Worm (Caenorhabditis elegans) whole organism, early embryonic: Measurements from ENCODE around the gene F33C8.4.

Source experiments
- B0310.2 ChIP-seq: sonication (generic microtip); optimal IDR thresholded peaks from 2 replicates; lab custom pipeline; 2016; ENCODE audit warnings: mild to moderate bottlenecking, missing genetic modification characterization, missing compliant biosample characterization
- F13C5.2 ChIP-seq: sonication (generic microtip); optimal IDR thresholded peaks from 2 replicates; lab custom pipeline; 2017; ENCODE audit warnings: mild to moderate bottlenecking, missing genetic modification characterization, inconsistent platforms, missing compliant biosample characterization
- aly-1 ChIP-seq: sonication (generic microtip); optimal IDR thresholded peaks from 2 replicates; lab custom pipeline; 2016; ENCODE audit warnings: missing genetic modification characterization, missing compliant biosample characterization
- ama-1 ChIP-seq: fragments of 150-350 bp; optimal IDR thresholded peaks from 2 replicates; lab custom pipeline; 2014
- ceh-13 ChIP-seq: fragments of 200-800 bp; sonication (Bioruptor generic); optimal IDR thresholded peaks from 2 replicates; lab custom pipeline; 2018; ENCODE audit warnings: mild to moderate bottlenecking, missing genetic modification characterization, missing compliant biosample characterization
- ceh-36 ChIP-seq: sonication (generic microtip); optimal IDR thresholded peaks from 2 replicates; lab custom pipeline; 2016; ENCODE audit warnings: missing genetic modification characterization, inconsistent platforms, missing compliant biosample characterization
- ets-7 ChIP-seq: sonication (generic microtip); optimal IDR thresholded peaks from 2 replicates; lab custom pipeline; 2016; ENCODE audit warnings: missing genotype, missing genetic modification characterization, missing compliant biosample characterization
- flt-1 ChIP-seq: fragments of 200-800 bp; sonication (Bioruptor generic); IDR thresholded peaks from 2 replicates; pipeline ENCODE4 v1.3.6; 2022; ENCODE audit warnings: missing genetic modification characterization, missing compliant biosample characterization
- hmbx-1 ChIP-seq: sonication (generic microtip); optimal IDR thresholded peaks from 2 replicates; lab custom pipeline; 2016; ENCODE audit warnings: mild to moderate bottlenecking, missing genetic modification characterization, missing compliant biosample characterization
- hmg-4 ChIP-seq: fragments of 200-800 bp; sonication (Bioruptor generic); optimal IDR thresholded peaks from 2 replicates; lab custom pipeline; 2018; ENCODE audit warnings: mild to moderate bottlenecking, missing genetic modification characterization, missing compliant biosample characterization
- hnd-1 ChIP-seq: sonication (generic microtip); optimal IDR thresholded peaks from 2 replicates; lab custom pipeline; 2016; ENCODE audit warnings: missing genetic modification characterization, missing compliant biosample characterization
- pes-1 ChIP-seq: fragments of 200-800 bp; sonication (Bioruptor generic); IDR thresholded peaks from 2 replicates; pipeline ENCODE4 v1.3.6; 2022; ENCODE audit warnings: missing genetic modification reagents, missing genetic modification characterization, missing compliant biosample characterization
- scrt-1 ChIP-seq: fragments of 200-800 bp; sonication (Bioruptor generic); IDR thresholded peaks from 2 replicates; pipeline ENCODE4 v1.3.6; 2022; ENCODE audit warnings: missing genetic modification characterization, missing compliant biosample characterization
- sea-1 ChIP-seq: fragments of 200-800 bp; sonication (Bioruptor generic); conservative IDR thresholded peaks from 2 replicates; pipeline ENCODE4 v1.3.6; 2022; ENCODE audit warnings: missing genetic modification characterization, missing compliant biosample characterization
- tbx-11 ChIP-seq: fragments of 200-800 bp; sonication (Bioruptor generic); IDR thresholded peaks from 2 replicates; pipeline ENCODE4 v1.3.6; 2022; ENCODE audit warnings: missing genetic modification characterization, missing compliant biosample characterization
- tbx-37 ChIP-seq: fragments of 200-800 bp; sonication (Bioruptor generic); conservative IDR thresholded peaks from 2 replicates; pipeline ENCODE4 v1.3.6; 2022; ENCODE audit warnings: missing genetic modification reagents, missing genetic modification characterization, missing compliant biosample characterization
- tra-4 ChIP-seq: sonication (generic microtip); optimal IDR thresholded peaks from 2 replicates; lab custom pipeline; 2017; ENCODE audit warnings: missing genetic modification characterization, missing compliant biosample characterization

The F33C8.4 gene

ce11 chrX:14731828-14732331 is at the start of gene F33C8.4:
F33C8.4 (plus strand) TSS chrX:14732281.
- TF ChIP-seq sea-1 (GFP tag; lab: Robert Waterston, UW), result no peak
- no peak for TF ChIP-seq scrt-1
- no peak for TF ChIP-seq tbx-11 (GFP tag; lab: Robert Waterston, UW)
- TF ChIP-seq ama-1 (lab: Kevin White, UChicago), result no peak
- TF ChIP-seq B0310.2 (tag; lab: Kevin White, UChicago), result no peak
- TF ChIP-seq ceh-13, result no peak
- no peak for TF ChIP-seq ceh-36 (tag; lab: Kevin White, UChicago)
- TF ChIP-seq ets-7 (tag; lab: Kevin White, UChicago), result no peak
- TF ChIP-seq aly-1, result no peak
- TF ChIP-seq hmbx-1 (tag; lab: Kevin White, UChicago), result no peak
- TF ChIP-seq flt-1 (GFP tag; lab: Robert Waterston, UW), result no peak
- no peak for TF ChIP-seq tra-4 (tag; lab: Kevin White, UChicago)
- TF ChIP-seq hnd-1, result no peak
- no peak for TF ChIP-seq hmg-4
- TF ChIP-seq F13C5.2 (tag; lab: Kevin White, UChicago), result no peak

ce11 chrX:14684406-14684927 is 47.6 kb upstream of the F33C8.4 start, which contains the start of gene csq-1:
csq-1 (plus strand) TSS chrX:14684877.
- no peak for TF ChIP-seq ets-7 (tag; lab: Kevin White, UChicago)
- TF ChIP-seq pes-1 (GFP tag; lab: Robert Waterston, UW), result no peak
- no peak for TF ChIP-seq F13C5.2 (tag; lab: Kevin White, UChicago)
- no peak for TF ChIP-seq hmbx-1 (tag; lab: Kevin White, UChicago)
- no peak for TF ChIP-seq tra-4 (tag; lab: Kevin White, UChicago)

ce11 chrX:14692905-14693304 is 39.2 kb upstream of the F33C8.4 start, which contains the start of gene sox-3:
sox-3 (minus strand) TSS chrX:14693005.
- no peak for TF ChIP-seq hmbx-1 (tag; lab: Kevin White, UChicago)
- no peak for TF ChIP-seq tra-4 (tag; lab: Kevin White, UChicago)
- TF ChIP-seq hmg-4, result no peak
- no peak for TF ChIP-seq ets-7 (tag; lab: Kevin White, UChicago)
- no peak for TF ChIP-seq ceh-36 (tag; lab: Kevin White, UChicago)

- TF ChIP-seq hmbx-1 (tag; lab: Kevin White, UChicago) (no peak), flt-1 (GFP tag; lab: Robert Waterston, UW) (no peak), hmg-4 (no peak), ceh-36 (tag; lab: Kevin White, UChicago) (no peak), B0310.2 (tag; lab: Kevin White, UChicago) (no peak), aly-1 (no peak), hnd-1 (no peak), tbx-37 (no peak), tra-4 (tag; lab: Kevin White, UChicago) (no peak), pes-1 (GFP tag; lab: Robert Waterston, UW) (no peak), ama-1 (lab: Kevin White, UChicago) (no peak), F13C5.2 (tag; lab: Kevin White, UChicago) (no peak), tbx-11 (GFP tag; lab: Robert Waterston, UW) (no peak), scrt-1 (no peak), ets-7 (tag; lab: Kevin White, UChicago) (no peak), sea-1 (GFP tag; lab: Robert Waterston, UW) (no peak), ceh-13 (no peak)
These were observed 37.4 kb upstream of the F33C8.4 start for ce11 chrX:14694633-14695177.

- TF ChIP-seq tbx-11 (GFP tag; lab: Robert Waterston, UW) (no peak), aly-1 (no peak), F13C5.2 (tag; lab: Kevin White, UChicago) (no peak), hmg-4 (no peak), flt-1 (GFP tag; lab: Robert Waterston, UW) (no peak), pes-1 (GFP tag; lab: Robert Waterston, UW) (no peak), ama-1 (lab: Kevin White, UChicago) (no peak), sea-1 (GFP tag; lab: Robert Waterston, UW) (no peak), hnd-1 (no peak), tbx-37 (no peak), ceh-13 (no peak), B0310.2 (tag; lab: Kevin White, UChicago) (no peak), tra-4 (tag; lab: Kevin White, UChicago) (no peak), hmbx-1 (tag; lab: Kevin White, UChicago) (no peak), ets-7 (tag; lab: Kevin White, UChicago) (no peak), ceh-36 (tag; lab: Kevin White, UChicago) (no peak)
These were observed 36.2 kb upstream of the F33C8.4 start for ce11 chrX:14695892-14696291.

- TF ChIP-seq ama-1 (lab: Kevin White, UChicago), result no peak
- TF ChIP-seq hmbx-1 (tag; lab: Kevin White, UChicago), result no peak
- TF ChIP-seq ceh-36 (tag; lab: Kevin White, UChicago), result no peak
- TF ChIP-seq ets-7 (tag; lab: Kevin White, UChicago), result no peak
- no peak for TF ChIP-seq sea-1 (GFP tag; lab: Robert Waterston, UW)
- no peak for TF ChIP-seq flt-1 (GFP tag; lab: Robert Waterston, UW)
- no peak for TF ChIP-seq tbx-37
- TF ChIP-seq tra-4 (tag; lab: Kevin White, UChicago), result no peak
- no peak for TF ChIP-seq pes-1 (GFP tag; lab: Robert Waterston, UW)
- no peak for TF ChIP-seq F13C5.2 (tag; lab: Kevin White, UChicago)
- TF ChIP-seq hnd-1, result no peak
- no peak for TF ChIP-seq hmg-4
- TF ChIP-seq B0310.2 (tag; lab: Kevin White, UChicago), result no peak
- TF ChIP-seq scrt-1, result no peak
- no peak for TF ChIP-seq ceh-13
- no peak for TF ChIP-seq tbx-11 (GFP tag; lab: Robert Waterston, UW)
These were observed 32.2 kb upstream of the F33C8.4 start, which contains the start of gene hch-1 for ce11 chrX:14699866-14700265. hch-1 (minus strand) TSS chrX:14699977.

ce11 chrX:14701490-14701889 is 30.6 kb upstream of the F33C8.4 start, which contains the start of gene F40E10.5:
F40E10.5 (plus strand) TSS chrX:14701790.
- no peak for TF ChIP-seq tra-4 (tag; lab: Kevin White, UChicago)
- TF ChIP-seq hmg-4, result peak; percentile 22
